Fruit fly (Drosophila melanogaster) whole organism, embryonic: ENCODE results near the gene Pif1A.
A peak's percentile ranks its signal among the peaks of the same experiment; 100 is the strongest.

Experiments
- Ada2b ChIP-seq: fragments of 200-800 bp; sonication (Bioruptor generic); IDR thresholded peaks from 2 replicates; pipeline ENCODE4 v1.3.6; 2022; ENCODE audit warnings: missing biosample characterization, missing genetic modification characterization
- Bdp1 ChIP-seq: fragments of 200-800 bp; sonication (Bioruptor generic); optimal IDR thresholded peaks from 3 replicates; lab custom pipeline; 2016; ENCODE audit warnings: missing biosample characterization, missing genetic modification characterization
- CG10267 ChIP-seq: fragments of 200-800 bp; sonication (Bioruptor generic); optimal IDR thresholded peaks from 2 replicates; lab custom pipeline; 2018; ENCODE audit warnings: missing biosample characterization, mild to moderate bottlenecking, missing genetic modification characterization, moderate library complexity
- CG10274 ChIP-seq: fragments of 200-800 bp; sonication (Bioruptor generic); optimal IDR thresholded peaks from 3 replicates; lab custom pipeline; 2017; ENCODE audit warnings: missing biosample characterization, mild to moderate bottlenecking, missing genetic modification characterization
- CG10462 ChIP-seq: fragments of 200-800 bp; sonication (Bioruptor generic); optimal IDR thresholded peaks from 2 replicates; lab custom pipeline; 2016; ENCODE audit warnings: missing biosample characterization, missing genetic modification characterization
- CG11398 ChIP-seq: fragments of 200-800 bp; sonication (Bioruptor generic); optimal IDR thresholded peaks from 2 replicates; lab custom pipeline; 2016; ENCODE audit warnings: missing biosample characterization, missing genetic modification characterization
- CG11504 ChIP-seq: fragments of 200-800 bp; sonication (Bioruptor generic); optimal IDR thresholded peaks from 3 replicates; lab custom pipeline; 2019; ENCODE audit warnings: missing biosample characterization, mild to moderate bottlenecking, missing genetic modification characterization, moderate library complexity
- CG11695 ChIP-seq: fragments of 200-800 bp; sonication (Bioruptor generic); IDR thresholded peaks from 3 replicates; pipeline ENCODE4 v1.3.6; 2022; ENCODE audit warnings: missing biosample characterization, missing genetic modification characterization
- CG12769 ChIP-seq: fragments of 200-800 bp; sonication (Bioruptor generic); optimal IDR thresholded peaks from 2 replicates; lab custom pipeline; 2019; ENCODE audit warnings: missing biosample characterization, mild to moderate bottlenecking, missing genetic modification characterization, moderate library complexity
- CG13123 ChIP-seq: fragments of 200-800 bp; sonication (Bioruptor generic); optimal IDR thresholded peaks from 2 replicates; lab custom pipeline; 2016; ENCODE audit warnings: missing biosample characterization, missing genetic modification characterization
- CG13287 ChIP-seq: fragments of 200-800 bp; sonication (Bioruptor generic); IDR thresholded peaks from 2 replicates; pipeline ENCODE4 v1.3.6; 2022; ENCODE audit warnings: missing biosample characterization, missing genetic modification characterization; ENCODE audit not compliant: partially characterized antibody
- CG13296 ChIP-seq: fragments of 200-800 bp; sonication (Bioruptor generic); optimal IDR thresholded peaks from 3 replicates; lab custom pipeline; 2018; ENCODE audit warnings: missing biosample characterization, mild to moderate bottlenecking, missing genetic modification characterization
- CG17186 ChIP-seq: fragments of 200-800 bp; sonication (Bioruptor generic); optimal IDR thresholded peaks from 3 replicates; lab custom pipeline; 2017; ENCODE audit warnings: missing biosample characterization, missing genetic modification reagents, missing genetic modification characterization
- CG2120 ChIP-seq: fragments of 200-800 bp; sonication (Bioruptor generic); optimal IDR thresholded peaks from 3 replicates; lab custom pipeline; 2016; ENCODE audit warnings: missing biosample characterization, missing genetic modification characterization
- CG2712 ChIP-seq: fragments of 200-800 bp; optimal IDR thresholded peaks from 3 replicates; lab custom pipeline; 2019; ENCODE audit warnings: missing biosample characterization, mild to moderate bottlenecking, missing genetic modification characterization, moderate library complexity
- CG4328 ChIP-seq: fragments of 200-800 bp; sonication (Bioruptor generic); optimal IDR thresholded peaks from 3 replicates; lab custom pipeline; 2017; ENCODE audit warnings: missing biosample characterization, missing genetic modification reagents, missing genetic modification characterization
- CG6254 ChIP-seq: fragments of 200-800 bp; sonication (Bioruptor generic); optimal IDR thresholded peaks from 3 replicates; lab custom pipeline; 2017; ENCODE audit warnings: mild to moderate bottlenecking, missing biosample characterization, missing genetic modification reagents, missing genetic modification characterization
- CG7745 ChIP-seq: fragments of 200-800 bp; sonication (Bioruptor generic); optimal IDR thresholded peaks from 2 replicates; lab custom pipeline; 2018; ENCODE audit warnings: missing biosample characterization, mild to moderate bottlenecking, missing genetic modification characterization, moderate library complexity
- CG8359 ChIP-seq: fragments of 200-800 bp; sonication (Bioruptor generic); optimal IDR thresholded peaks from 2 replicates; lab custom pipeline; 2017; ENCODE audit warnings: missing biosample characterization, mild to moderate bottlenecking, missing genetic modification characterization, borderline replicate concordance
- CG8765 ChIP-seq: fragments of 200-800 bp; sonication (Bioruptor generic); IDR thresholded peaks from 2 replicates; pipeline ENCODE4 v1.3.6; 2022; ENCODE audit warnings: missing biosample characterization, missing genetic modification characterization
- CG9876 ChIP-seq: fragments of 200-800 bp; sonication (Bioruptor generic); optimal IDR thresholded peaks from 2 replicates; lab custom pipeline; 2016; ENCODE audit warnings: missing biosample characterization, missing genetic modification characterization
- CoRest ChIP-seq: fragments of 200-800 bp; sonication (Bioruptor generic); optimal IDR thresholded peaks from 3 replicates; lab custom pipeline; 2018; ENCODE audit warnings: missing biosample characterization, mild to moderate bottlenecking, missing genetic modification characterization, moderate library complexity
- CrebB ChIP-seq: fragments of 200-800 bp; sonication (Bioruptor generic); optimal IDR thresholded peaks from 3 replicates; lab custom pipeline; 2018; ENCODE audit warnings: missing biosample characterization, mild to moderate bottlenecking, missing genetic modification characterization
- Dip3 ChIP-seq: fragments of 200-800 bp; sonication (Bioruptor generic); optimal IDR thresholded peaks from 3 replicates; lab custom pipeline; 2016; ENCODE audit warnings: missing biosample characterization, missing genetic modification characterization
- Dp ChIP-seq: fragments of 200-800 bp; sonication (Bioruptor generic); optimal IDR thresholded peaks from 2 replicates; lab custom pipeline; 2018; ENCODE audit warnings: missing biosample characterization, mild to moderate bottlenecking, missing genetic modification characterization, moderate library complexity
- Fer3 ChIP-seq: fragments of 200-800 bp; sonication (Bioruptor generic); optimal IDR thresholded peaks from 2 replicates; lab custom pipeline; 2018; ENCODE audit warnings: missing biosample characterization, mild to moderate bottlenecking, missing genetic modification characterization, moderate library complexity
- Gug ChIP-seq: fragments of 200-800 bp; sonication (Bioruptor generic); IDR thresholded peaks from 4 replicates; pipeline ENCODE4 v1.3.6; 2022; ENCODE audit warnings: missing biosample characterization, missing genetic modification characterization
- H2.0 ChIP-seq: fragments of 200-800 bp; sonication (Bioruptor generic); IDR thresholded peaks from 2 replicates; pipeline ENCODE4 v1.3.6; 2022; ENCODE audit warnings: missing biosample characterization, missing genetic modification characterization
- Lim3 ChIP-seq: fragments of 200-800 bp; sonication (Bioruptor generic); IDR thresholded peaks from 2 replicates; pipeline ENCODE4 v1.3.6; 2022; ENCODE audit warnings: missing biosample characterization, missing genetic modification characterization
- MESR4 ChIP-seq: fragments of 200-800 bp; sonication (Bioruptor generic); optimal IDR thresholded peaks from 2 replicates; lab custom pipeline; 2018; ENCODE audit warnings: missing biosample characterization, mild to moderate bottlenecking, missing genetic modification characterization, moderate library complexity
- Mad ChIP-seq: fragments of 200-800 bp; sonication (Bioruptor generic); optimal IDR thresholded peaks from 2 replicates; lab custom pipeline; 2016; ENCODE audit warnings: missing biosample characterization, missing genetic modification characterization
- NFAT ChIP-seq: fragments of 200-800 bp; sonication (Bioruptor generic); IDR thresholded peaks from 2 replicates; pipeline ENCODE4 v1.3.6; 2022; ENCODE audit warnings: missing biosample characterization, missing genetic modification characterization
- PHDP ChIP-seq: fragments of 200-800 bp; sonication (Bioruptor generic); optimal IDR thresholded peaks from 3 replicates; lab custom pipeline; 2018; ENCODE audit warnings: missing biosample characterization, mild to moderate bottlenecking, missing genetic modification characterization, moderate library complexity
- Sry-δ ChIP-seq: fragments of 200-800 bp; sonication (Bioruptor generic); optimal IDR thresholded peaks from 2 replicates; lab custom pipeline; 2016; ENCODE audit warnings: missing biosample characterization, missing genetic modification characterization
- Usf ChIP-seq: fragments of 200-800 bp; sonication (Bioruptor generic); optimal IDR thresholded peaks from 2 replicates; lab custom pipeline; 2017; ENCODE audit warnings: missing genotype, missing biosample characterization, missing genetic modification characterization
- Vsx1 ChIP-seq: fragments of 200-800 bp; sonication (Bioruptor generic); optimal IDR thresholded peaks from 2 replicates; lab custom pipeline; 2017; ENCODE audit warnings: missing biosample characterization, mild to moderate bottlenecking, missing genetic modification characterization, missing genetic modification reagents
- Xbp1 ChIP-seq: fragments of 200-800 bp; sonication (Bioruptor generic); optimal IDR thresholded peaks from 3 replicates; lab custom pipeline; 2016; ENCODE audit warnings: missing biosample characterization, mild to moderate bottlenecking, missing genetic modification characterization
- amos ChIP-seq: fragments of 200-800 bp; sonication (Bioruptor generic); IDR thresholded peaks from 2 replicates; pipeline ENCODE4 v1.3.6; 2022; ENCODE audit warnings: missing biosample characterization, missing genetic modification characterization; ENCODE audit not compliant: partially characterized antibody
- ap ChIP-seq: fragments of 200-800 bp; sonication (Bioruptor generic); IDR thresholded peaks from 2 replicates; pipeline ENCODE4 v1.3.6; 2022; ENCODE audit warnings: missing biosample characterization, missing genetic modification characterization
- bsh ChIP-seq, 2 experiments: fragments of 200-800 bp; sonication (Bioruptor generic); optimal IDR thresholded peaks; 2 replicates each; lab custom pipeline; 2017 to 2018; ENCODE audit warnings: mild to moderate bottlenecking in 2 of 2, missing biosample characterization in 2 of 2, missing genetic modification characterization in 2 of 2, moderate library complexity in 1 of 2
- btn ChIP-seq: fragments of 200-800 bp; sonication (Bioruptor generic); optimal IDR thresholded peaks from 2 replicates; lab custom pipeline; 2016; ENCODE audit warnings: missing biosample characterization, missing genetic modification characterization
- danr ChIP-seq: fragments of 200-800 bp; sonication (Bioruptor generic); IDR thresholded peaks from 2 replicates; pipeline ENCODE4 v1.3.6; 2022; ENCODE audit warnings: missing biosample characterization, missing genetic modification characterization
- dysf ChIP-seq: fragments of 200-800 bp; sonication (Bioruptor generic); IDR thresholded peaks from 3 replicates; pipeline ENCODE4 v1.3.6; 2022; ENCODE audit warnings: missing biosample characterization, missing genetic modification characterization
- grau ChIP-seq: fragments of 200-800 bp; optimal IDR thresholded peaks from 3 replicates; lab custom pipeline; 2019; ENCODE audit warnings: missing biosample characterization, mild to moderate bottlenecking, missing genetic modification characterization, moderate library complexity
- gro ChIP-seq: fragments of 200-800 bp; sonication (Bioruptor generic); optimal IDR thresholded peaks from 2 replicates; lab custom pipeline; 2016; ENCODE audit warnings: missing biosample characterization, missing genetic modification characterization
- mam ChIP-seq: fragments of 200-800 bp; sonication (Bioruptor generic); optimal IDR thresholded peaks from 3 replicates; lab custom pipeline; 2016; ENCODE audit warnings: missing biosample characterization, missing genetic modification characterization
- pan ChIP-seq, 4 experiments: fragments of >200 bp in 3 of 4; fragments of 200-800 bp in 1 of 4; sonication (Bioruptor generic) in 1 of 4; optimal IDR thresholded peaks in 3 of 4; IDR thresholded peaks in 1 of 4; 2 replicates each; pipeline versions ENCODE4 v1.3.6 to Lab custom; 2017 to 2022; ENCODE audit warnings: missing biosample characterization in 2 of 4, missing genetic modification characterization in 2 of 4, mixed read lengths in 1 of 4
- pros ChIP-seq: fragments of 200-800 bp; sonication (Bioruptor generic); optimal IDR thresholded peaks from 3 replicates; lab custom pipeline; 2019; ENCODE audit warnings: missing biosample characterization, mild to moderate bottlenecking, missing genetic modification characterization, moderate library complexity
- tio ChIP-seq: fragments of 200-800 bp; sonication (Bioruptor generic); optimal IDR thresholded peaks from 2 replicates; lab custom pipeline; 2017; ENCODE audit warnings: missing biosample characterization, missing genetic modification characterization, inconsistent platforms
- wor ChIP-seq: fragments of 200-800 bp; sonication (Bioruptor generic); IDR thresholded peaks from 2 replicates; pipeline ENCODE4 v1.3.6; 2022; ENCODE audit warnings: missing biosample characterization, missing genetic modification characterization

Pif1A gene

dm6 chr3R:8801126-8801762 is at the start of gene Pif1A, which contains the start of the genes Pif1B and CCT7 (continued):
- peak; percentile 15 for TF ChIP-seq CG11504 (tag; lab: Kevin White, UChicago)
- TF ChIP-seq Usf (GFP tag; lab: Kevin White, UChicago): no peak
- no peak for TF ChIP-seq CG10274 (GFP tag; lab: Kevin White, UChicago)
- peak; percentile 45 for TF ChIP-seq CoRest (tag; lab: Kevin White, UChicago)
- no peak for TF ChIP-seq grau
- no peak for TF ChIP-seq CG13296 (GFP tag; lab: Kevin White, UChicago)
- no peak for TF ChIP-seq CG7745 (tag; lab: Kevin White, UChicago)
- no peak for TF ChIP-seq CG11398 (GFP tag; lab: Kevin White, UChicago)
- no peak for TF ChIP-seq CG12769 (tag; lab: Kevin White, UChicago)
- TF ChIP-seq mam (GFP tag; lab: Kevin White, UChicago): peak; percentile 17
- no peak for TF ChIP-seq wor
- TF ChIP-seq CG8765 (GFP tag; lab: Robert Waterston, UW): no peak
- TF ChIP-seq CG17186: peak; percentile 35
- TF ChIP-seq Fer3 (tag; lab: Kevin White, UChicago): no peak
- no peak for TF ChIP-seq dysf
- no peak for TF ChIP-seq NFAT
- no peak for TF ChIP-seq pan (optimal IDR thresholded peaks at IDR 0.05; lab: Kevin White, UChicago)
- no peak for TF ChIP-seq pan (GFP tag; optimal IDR thresholded peaks at IDR 0.05 in 1 of 2, IDR thresholded peaks at IDR 0.05 in 1 of 2)
- TF ChIP-seq Mad (GFP tag; lab: Kevin White, UChicago): no peak
- no peak for TF ChIP-seq gro
- TF ChIP-seq CG11695 (GFP tag; lab: Robert Waterston, UW): no peak
- TF ChIP-seq Gug (GFP tag; lab: Robert Waterston, UW): no peak
- peak; percentile 57 for TF ChIP-seq CG10267 (tag; lab: Kevin White, UChicago)
- TF ChIP-seq CG9876 (GFP tag; lab: Kevin White, UChicago): no peak
- no peak for TF ChIP-seq CG10462 (GFP tag; lab: Kevin White, UChicago)
- TF ChIP-seq CrebB (tag; lab: Kevin White, UChicago): no peak
- no peak for TF ChIP-seq Ada2b (GFP tag; lab: Robert Waterston, UW)
- TF ChIP-seq tio (GFP tag; lab: Kevin White, UChicago): no peak
- no peak for TF ChIP-seq CG13123 (GFP tag; lab: Kevin White, UChicago)
- TF ChIP-seq Vsx1: no peak
- no peak for TF ChIP-seq CG6254 (GFP tag; lab: Kevin White, UChicago)
- TF ChIP-seq Xbp1 (GFP tag; lab: Kevin White, UChicago): peak; percentile 8
- no peak for TF ChIP-seq danr (GFP tag; lab: Robert Waterston, UW)
- no peak for TF ChIP-seq ap (GFP tag; lab: Robert Waterston, UW)
- TF ChIP-seq CG13287 (GFP tag; lab: Robert Waterston, UW): peak; percentile 98
- TF ChIP-seq Lim3 (GFP tag; lab: Robert Waterston, UW): no peak
- TF ChIP-seq Dp: peak; percentile 79
- no peak for TF ChIP-seq bsh (GFP tag; optimal IDR thresholded peaks at IDR 0.05; lab: Kevin White, UChicago)
- peak; percentile 29 for TF ChIP-seq CG2712
- no peak for TF ChIP-seq pros
- TF ChIP-seq Dip3 (GFP tag; lab: Kevin White, UChicago): no peak
- TF ChIP-seq MESR4: peak; percentile 66
- no peak for TF ChIP-seq CG4328
- peak; percentile 91 for TF ChIP-seq amos
- no peak for TF ChIP-seq btn (GFP tag; lab: Kevin White, UChicago)
- TF ChIP-seq CG2120: peak; percentile 43
- TF ChIP-seq Sry-δ (GFP tag; lab: Kevin White, UChicago): peak; percentile 85
- no peak for TF ChIP-seq Bdp1 (GFP tag; lab: Kevin White, UChicago)
- TF ChIP-seq H2.0 (GFP tag; lab: Robert Waterston, UW): no peak
- no peak for TF ChIP-seq CG8359
- TF ChIP-seq PHDP: no peak
